Fruit fly (Drosophila melanogaster): ENCODE measurements around the gene Traf4.

The Traf4 gene

DNA sequence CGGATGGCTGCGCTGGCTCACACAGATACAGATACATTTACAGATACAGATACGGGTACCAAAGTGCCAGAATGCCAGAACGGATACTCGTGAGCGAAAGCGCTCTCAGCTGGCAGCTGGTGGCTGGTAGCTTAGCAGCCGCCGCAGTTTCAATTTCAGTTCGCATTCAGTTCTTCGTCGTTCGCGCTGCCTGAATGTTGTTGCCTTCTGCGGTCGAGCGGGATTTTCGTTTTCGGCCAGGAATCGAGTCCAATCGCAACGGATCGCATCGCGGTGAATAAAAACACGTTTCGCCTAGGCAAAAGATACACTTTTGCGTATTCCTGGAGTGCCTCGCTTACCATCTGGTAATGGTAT, 28.0 kb upstream of the Traf4 start, which contains the start of gene Atet:
TSS of gene Atet (plus strand) at position 156 of the 357 bp plus-strand sequence.
- peak; percentile 41 for TF ChIP-seq Clk (GFP tag; optimal IDR thresholded peaks at IDR 0.05)
- TF ChIP-seq bab1 (GFP tag; optimal IDR thresholded peaks at IDR 0.05), result peak; percentile 11
- no peak for TF ChIP-seq kay (GFP tag; ENCODE audit: borderline replicate concordance)
- TF ChIP-seq ovo (GFP tag; optimal IDR thresholded peaks at IDR 0.05), result peak; percentile 7
- no peak for TF ChIP-seq CG1620 (GFP tag; optimal IDR thresholded peaks at IDR 0.05)
- TF ChIP-seq CG7101 (tag; optimal IDR thresholded peaks at IDR 0.05), result no peak
- TF ChIP-seq CG7045 (GFP tag; optimal IDR thresholded peaks at IDR 0.05), result no peak
- TF ChIP-seq tj (GFP tag; optimal IDR thresholded peaks at IDR 0.05), result peak; percentile 33
- TF ChIP-seq Hr96 (GFP tag; optimal IDR thresholded peaks at IDR 0.05), result peak; percentile 27

DNA sequence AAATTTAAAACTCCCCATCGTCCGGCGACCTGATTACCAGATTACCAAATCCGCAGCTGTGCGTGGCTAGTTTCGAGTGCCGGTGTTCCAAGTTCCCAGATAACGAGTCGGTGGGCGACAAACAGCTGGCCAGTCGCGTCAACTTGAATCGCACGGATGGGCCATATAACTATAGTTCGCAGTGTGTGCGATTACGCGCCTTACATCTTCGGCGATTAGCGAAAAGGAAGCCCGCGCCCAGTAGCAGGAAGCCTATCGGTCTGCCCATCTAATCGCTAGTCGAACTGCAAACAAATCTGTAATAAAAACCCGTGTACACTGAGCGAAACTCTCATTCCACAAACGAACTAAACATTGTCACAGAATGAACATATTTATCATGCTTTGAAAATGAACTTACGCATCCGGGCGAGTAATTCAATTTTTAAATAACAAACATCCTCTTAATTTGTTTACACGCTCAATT, 26.7 kb upstream of the Traf4 start:
- TF ChIP-seq Mnt (GFP tag; optimal IDR thresholded peaks at IDR 0.05), result no peak
- TF ChIP-seq CG11617 (GFP tag; optimal IDR thresholded peaks at IDR 0.05), result no peak
- TF ChIP-seq CG14711 (tag; optimal IDR thresholded peaks at IDR 0.05), result no peak
- no peak for TF ChIP-seq CG7101 (tag; optimal IDR thresholded peaks at IDR 0.05)
- no peak for TF ChIP-seq cnc (optimal IDR thresholded peaks at IDR 0.05)
- no peak for TF ChIP-seq CG12768 (GFP tag; optimal IDR thresholded peaks at IDR 0.05)
- TF ChIP-seq Hr96 (GFP tag; optimal IDR thresholded peaks at IDR 0.05), result no peak
- no peak for TF ChIP-seq bab1 (GFP tag; optimal IDR thresholded peaks at IDR 0.05)
- TF ChIP-seq toe (GFP tag; optimal IDR thresholded peaks at IDR 0.05), result no peak
- no peak for TF ChIP-seq CG1620 (GFP tag; optimal IDR thresholded peaks at IDR 0.05)
- TF ChIP-seq Crg-1 (GFP tag; optimal IDR thresholded peaks at IDR 0.05), result no peak

DNA sequence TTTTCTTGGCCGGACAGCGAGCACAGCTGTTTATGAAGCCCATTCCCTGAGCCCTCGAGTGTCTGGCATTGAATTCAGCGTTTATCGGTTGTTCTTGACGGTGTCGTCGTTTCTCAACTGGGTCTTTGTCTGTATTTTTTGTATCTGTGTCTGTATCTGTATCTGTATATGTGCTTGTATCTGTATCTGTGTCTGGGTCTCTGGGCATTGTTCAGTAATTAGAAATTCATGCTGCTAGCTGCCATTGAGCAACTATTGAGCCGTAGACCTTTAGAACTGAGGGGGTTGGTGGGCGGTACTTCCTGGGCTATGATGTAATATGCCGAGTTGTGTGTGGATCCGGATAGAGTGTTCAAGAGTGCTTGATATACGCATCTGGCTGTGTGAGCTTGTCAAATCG, 25.7 kb upstream of the Traf4 start:
- no peak for TF ChIP-seq ovo (GFP tag; optimal IDR thresholded peaks at IDR 0.05)
- no peak for TF ChIP-seq Hr96 (GFP tag; optimal IDR thresholded peaks at IDR 0.05)
- TF ChIP-seq CG12768 (GFP tag; optimal IDR thresholded peaks at IDR 0.05), result no peak
- no peak for TF ChIP-seq CG7101 (tag; optimal IDR thresholded peaks at IDR 0.05)
- TF ChIP-seq cnc (optimal IDR thresholded peaks at IDR 0.05), result no peak

DNA sequence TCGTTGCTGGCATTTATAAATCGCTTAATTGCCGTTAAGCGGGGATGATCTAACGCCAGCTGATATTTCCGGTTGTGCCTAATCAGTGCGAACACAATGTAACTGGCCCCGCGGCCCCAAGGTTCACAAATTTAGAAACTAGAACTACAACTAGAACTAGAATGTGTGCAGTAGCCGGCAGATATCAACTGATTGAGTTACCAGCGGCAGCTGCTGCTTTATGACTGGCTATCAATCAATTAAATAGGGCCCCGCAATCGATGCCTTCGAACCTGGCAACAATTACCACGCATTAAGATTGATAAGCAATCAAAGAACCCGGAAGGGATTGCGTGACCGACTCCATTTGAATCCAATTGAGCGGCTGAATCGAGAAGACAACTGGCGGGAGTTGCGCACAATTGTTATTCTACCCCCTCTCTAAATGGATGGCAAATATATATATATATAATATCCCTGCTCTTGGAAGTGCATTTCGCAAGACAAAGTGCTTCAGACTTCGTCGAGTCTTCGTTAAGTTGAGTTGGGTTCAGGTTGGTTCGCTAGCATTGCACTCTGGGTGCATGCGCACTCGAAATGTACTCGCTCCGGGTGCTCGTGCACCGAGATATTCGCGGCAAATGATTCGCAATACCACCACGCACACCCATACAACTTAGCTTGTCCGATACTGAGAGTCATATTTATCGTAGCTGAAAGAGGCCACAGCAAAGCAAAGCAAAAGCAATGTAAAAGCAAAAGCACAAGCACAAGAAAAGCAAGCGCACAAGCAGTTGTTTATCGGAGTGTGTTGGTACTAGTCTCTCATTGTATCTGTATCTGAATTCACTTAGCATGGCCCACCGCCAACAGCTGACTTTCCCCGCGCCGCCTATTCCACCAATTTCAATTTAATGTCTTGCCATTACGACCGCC, 21.7 kb upstream of the Traf4 start:
- TF ChIP-seq bab1 (GFP tag; optimal IDR thresholded peaks at IDR 0.05) (no peak), CG11617 (GFP tag; optimal IDR thresholded peaks at IDR 0.05) (no peak), cic (GFP tag; optimal IDR thresholded peaks at IDR 0.05) (peak; percentile 58), CG33017 (tag; optimal IDR thresholded peaks at IDR 0.05) (peak; percentile 1), Crg-1 (GFP tag; optimal IDR thresholded peaks at IDR 0.05) (no peak), kay (GFP tag; ENCODE audit: borderline replicate concordance) (peak; percentile 55), Hr96 (GFP tag; optimal IDR thresholded peaks at IDR 0.05) (peak; percentile 94)

DNA sequence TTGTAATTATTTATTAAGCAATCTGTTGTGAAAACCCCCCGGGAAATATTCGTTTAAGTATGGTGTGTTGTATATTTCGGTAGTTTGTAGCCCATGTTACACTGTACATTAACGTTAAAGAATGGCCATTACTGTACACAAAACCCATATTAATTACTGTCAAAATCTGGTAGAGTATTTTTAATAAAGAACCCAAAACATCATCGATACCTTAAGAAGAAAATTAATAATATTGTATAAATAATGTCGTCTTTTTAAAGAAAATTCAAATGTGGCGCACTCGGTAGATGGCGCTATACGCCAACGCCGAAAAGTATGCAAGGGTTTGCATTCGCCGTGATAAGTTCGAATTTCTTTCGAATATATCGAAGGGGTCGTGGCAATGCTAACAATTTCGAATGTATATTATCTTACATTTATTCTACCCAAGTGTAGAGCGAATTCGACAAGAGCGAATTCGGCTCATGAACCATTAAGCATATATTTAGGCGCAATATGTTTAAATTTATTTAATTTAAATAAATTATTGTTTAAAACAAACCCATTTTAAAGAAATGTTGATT, 16.1 kb upstream of the Traf4 start:
- TF ChIP-seq CG1620 (GFP tag; optimal IDR thresholded peaks at IDR 0.05), result no peak
- TF ChIP-seq cic (GFP tag; optimal IDR thresholded peaks at IDR 0.05), result no peak
- no peak for TF ChIP-seq Crg-1 (GFP tag; optimal IDR thresholded peaks at IDR 0.05)
- peak; percentile 52 for TF ChIP-seq bab1 (GFP tag; optimal IDR thresholded peaks at IDR 0.05)
- TF ChIP-seq tj (GFP tag; optimal IDR thresholded peaks at IDR 0.05), result no peak
- TF ChIP-seq Mnt (GFP tag; optimal IDR thresholded peaks at IDR 0.05), result no peak
- TF ChIP-seq kay (GFP tag; ENCODE audit: borderline replicate concordance), result no peak
- TF ChIP-seq CG12768 (GFP tag; optimal IDR thresholded peaks at IDR 0.05), result no peak
- TF ChIP-seq CG11617 (GFP tag; optimal IDR thresholded peaks at IDR 0.05), result no peak
- TF ChIP-seq Hr96 (GFP tag; optimal IDR thresholded peaks at IDR 0.05), result no peak
- TF ChIP-seq ovo (GFP tag; optimal IDR thresholded peaks at IDR 0.05), result no peak
- TF ChIP-seq CG7101 (tag; optimal IDR thresholded peaks at IDR 0.05), result peak; percentile 2
- no peak for TF ChIP-seq cnc (optimal IDR thresholded peaks at IDR 0.05)
- no peak for TF ChIP-seq CG33017 (tag; optimal IDR thresholded peaks at IDR 0.05)
- no peak for TF ChIP-seq Clk (GFP tag; optimal IDR thresholded peaks at IDR 0.05)
- TF ChIP-seq pad (GFP tag; optimal IDR thresholded peaks at IDR 0.05), result peak; percentile 8
- TF ChIP-seq CG7045 (GFP tag; optimal IDR thresholded peaks at IDR 0.05), result no peak

DNA sequence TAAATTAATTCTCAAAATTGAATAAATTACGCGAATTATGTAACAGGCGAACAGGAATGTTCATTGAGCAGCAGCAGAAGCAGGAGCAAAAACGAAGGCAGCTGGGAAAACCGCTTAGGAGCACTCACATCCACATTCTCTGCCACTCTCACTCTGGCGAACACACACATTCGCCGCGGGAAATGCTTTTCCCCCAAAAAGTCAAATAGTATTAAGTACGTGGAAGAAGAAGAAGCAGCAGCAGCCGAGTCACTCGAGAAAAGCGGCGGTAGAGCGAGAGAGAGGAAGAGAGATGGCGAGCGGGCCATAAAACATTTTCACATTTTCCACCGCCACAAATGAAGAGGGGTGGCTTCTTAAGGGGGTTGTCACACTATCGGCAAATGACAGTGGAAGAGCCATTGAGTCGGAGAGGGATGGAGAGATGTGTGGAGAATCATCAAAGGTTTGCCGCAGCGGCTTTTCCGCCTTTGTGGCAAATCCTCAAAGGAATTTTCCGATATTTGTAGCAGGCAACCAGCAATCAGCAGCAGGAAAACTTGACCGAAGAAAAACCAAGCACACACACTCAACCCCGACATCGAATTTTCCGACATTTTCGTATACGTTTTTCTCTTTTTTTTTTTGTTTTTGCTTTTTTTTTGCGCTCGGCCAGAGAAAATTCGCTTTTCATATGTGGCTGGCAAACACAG, 15.0 kb upstream of the Traf4 start:
- TF ChIP-seq cic (GFP tag; optimal IDR thresholded peaks at IDR 0.05), result no peak
- TF ChIP-seq pad (GFP tag; optimal IDR thresholded peaks at IDR 0.05), result peak; percentile 14
- no peak for TF ChIP-seq Mnt (GFP tag; optimal IDR thresholded peaks at IDR 0.05)
- TF ChIP-seq toe (GFP tag; optimal IDR thresholded peaks at IDR 0.05), result no peak
- TF ChIP-seq CG33017 (tag; optimal IDR thresholded peaks at IDR 0.05), result no peak
- TF ChIP-seq CG11617 (GFP tag; optimal IDR thresholded peaks at IDR 0.05), result no peak
- TF ChIP-seq Hr96 (GFP tag; optimal IDR thresholded peaks at IDR 0.05), result peak; percentile 9

All from whole organism, adult.